Fruit fly (Drosophila melanogaster): Measurements from ENCODE around the gene CG14695.

DNA sequence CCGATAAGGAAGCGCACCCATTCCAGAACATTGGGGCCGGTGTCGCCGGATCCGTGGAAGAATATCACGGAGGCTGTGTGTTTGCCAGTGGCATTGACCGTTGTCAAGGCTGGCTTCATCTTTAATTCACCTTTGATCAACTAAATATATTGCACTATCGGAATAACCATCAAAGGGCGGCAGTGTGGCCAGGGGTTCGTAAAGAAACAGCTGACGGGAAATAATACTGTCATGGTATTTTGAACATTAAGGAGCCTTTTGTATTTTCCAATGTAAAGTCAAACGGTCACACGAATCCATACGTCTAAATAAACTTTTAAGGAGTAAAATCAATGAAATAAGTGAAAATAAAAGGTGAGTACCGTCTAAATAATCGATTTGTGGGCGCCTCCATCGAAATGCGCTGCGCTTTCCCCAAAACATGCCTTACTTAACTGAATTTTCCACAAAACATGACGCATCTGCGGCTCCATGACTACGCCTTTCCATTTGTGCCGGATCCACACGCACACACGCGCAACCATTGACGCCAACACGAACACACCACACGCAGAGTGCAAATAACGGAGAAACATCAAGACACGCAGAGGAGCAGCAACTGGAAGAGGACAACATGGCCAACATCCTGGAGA is 24.8 kb downstream of the CG14695 start, which contains the start of the genes CG6567 and CG4511:
- TF ChIP-seq EcR (GFP tag; optimal IDR thresholded peaks at IDR 0.05) (peak; percentile 32), Pif1B (GFP tag; optimal IDR thresholded peaks at IDR 0.05) (no peak), CG4496 (GFP tag; IDR thresholded peaks at IDR 0.05) (0 out of 3 replicates have a peak, but pooled peaks have one; percentile 35), D1 (tag; optimal IDR thresholded peaks at IDR 0.05) (no peak), CG34367 (tag; optimal IDR thresholded peaks at IDR 0.05) (no peak), CG9948 (tag; optimal IDR thresholded peaks at IDR 0.05) (no peak)
